Fruit fly (Drosophila melanogaster) whole organism, embryonic: ENCODE measurements around the gene gro.

ENCODE experiments used
- CG11398 ChIP-seq: fragments of 200-800 bp; sonication (Bioruptor generic); optimal IDR thresholded peaks from 2 replicates; lab custom pipeline; 2016; ENCODE audit warnings: missing biosample characterization, missing genetic modification characterization
- CG14014 ChIP-seq: fragments of 200-800 bp; sonication (Bioruptor generic); IDR thresholded peaks from 2 replicates; pipeline ENCODE4 v1.3.6; 2022; ENCODE audit warnings: missing biosample characterization, missing genetic modification characterization
- CG14667 ChIP-seq: fragments of 200-800 bp; sonication (Bioruptor generic); IDR thresholded peaks from 2 replicates; pipeline ENCODE4 v1.3.6; 2022; ENCODE audit warnings: missing biosample characterization, missing genetic modification characterization
- CG14860 ChIP-seq: fragments of 200-800 bp; sonication (Bioruptor generic); IDR thresholded peaks from 3 replicates; pipeline ENCODE4 v1.3.6; 2022; ENCODE audit warnings: missing biosample characterization, missing genetic modification characterization; ENCODE audit not compliant: partially characterized antibody
- CG15479 ChIP-seq: fragments of 200-800 bp; sonication (Bioruptor generic); optimal IDR thresholded peaks from 3 replicates; lab custom pipeline; 2019; ENCODE audit warnings: missing biosample characterization, mild to moderate bottlenecking, missing genetic modification characterization, moderate library complexity
- CG17829 ChIP-seq: fragments of 200-800 bp; optimal IDR thresholded peaks from 2 replicates; lab custom pipeline; 2019; ENCODE audit warnings: missing biosample characterization, mild to moderate bottlenecking, missing genetic modification characterization, moderate library complexity
- CG1832 ChIP-seq: fragments of 200-800 bp; sonication (Bioruptor generic); optimal IDR thresholded peaks from 2 replicates; lab custom pipeline; 2017; ENCODE audit warnings: missing biosample characterization, mild to moderate bottlenecking, missing genetic modification characterization, inconsistent platforms
- CG18476 ChIP-seq: fragments of 200-800 bp; sonication (Bioruptor generic); optimal IDR thresholded peaks from 2 replicates; lab custom pipeline; 2016; ENCODE audit warnings: missing biosample characterization, mild to moderate bottlenecking, missing genetic modification characterization
- CG2199 ChIP-seq: fragments of 200-800 bp; sonication (Bioruptor generic); IDR thresholded peaks from 3 replicates; pipeline ENCODE4 v1.3.6; 2022; ENCODE audit warnings: missing biosample characterization, missing genetic modification characterization
- CG3407 ChIP-seq: fragments of 200-800 bp; sonication (Bioruptor generic); optimal IDR thresholded peaks from 2 replicates; lab custom pipeline; 2018; ENCODE audit warnings: missing biosample characterization, mild to moderate bottlenecking, missing genetic modification characterization
- CG34422 ChIP-seq: fragments of 200-800 bp; sonication (Bioruptor generic); IDR thresholded peaks from 3 replicates; pipeline ENCODE4 v1.3.6; 2022; ENCODE audit warnings: missing biosample characterization, missing genetic modification characterization
- CG3847 ChIP-seq: fragments of 200-800 bp; sonication (Bioruptor generic); IDR thresholded peaks from 2 replicates; pipeline ENCODE4 v1.3.6; 2022; ENCODE audit warnings: missing biosample characterization, missing genetic modification characterization
- CG4617 ChIP-seq: fragments of 200-800 bp; sonication (Bioruptor generic); optimal IDR thresholded peaks from 3 replicates; lab custom pipeline; 2016; ENCODE audit warnings: missing biosample characterization, missing genetic modification characterization, borderline replicate concordance
- CG4854 ChIP-seq: fragments of 200-800 bp; sonication (Bioruptor generic); optimal IDR thresholded peaks from 2 replicates; lab custom pipeline; 2016; ENCODE audit warnings: missing biosample characterization, missing genetic modification characterization, inconsistent platforms
- CG5180 ChIP-seq: fragments of 200-800 bp; sonication (Bioruptor generic); optimal IDR thresholded peaks from 3 replicates; lab custom pipeline; 2017; ENCODE audit warnings: missing biosample characterization, missing genetic modification characterization, mild to moderate bottlenecking, moderate library complexity, missing genetic modification reagents
- CG5953 ChIP-seq: fragments of 200-800 bp; sonication (Bioruptor generic); IDR thresholded peaks from 2 replicates; pipeline ENCODE4 v1.3.6; 2022; ENCODE audit warnings: missing biosample characterization, missing genetic modification characterization
- CG6854 ChIP-seq: fragments of 200-800 bp; sonication (Bioruptor generic); optimal IDR thresholded peaks from 3 replicates; lab custom pipeline; 2017; ENCODE audit warnings: missing biosample characterization, mild to moderate bottlenecking, missing genetic modification characterization
- CG7372 ChIP-seq: fragments of 200-800 bp; sonication (Bioruptor generic); IDR thresholded peaks from 2 replicates; pipeline ENCODE4 v1.3.6; 2022; ENCODE audit warnings: missing biosample characterization, missing genetic modification characterization
- CG7987 ChIP-seq: fragments of 200-800 bp; sonication (Bioruptor generic); optimal IDR thresholded peaks from 2 replicates; lab custom pipeline; 2018; ENCODE audit warnings: missing biosample characterization, mild to moderate bottlenecking, missing genetic modification characterization, moderate library complexity
- CG8944 ChIP-seq: fragments of 200-800 bp; sonication (Bioruptor generic); optimal IDR thresholded peaks from 3 replicates; lab custom pipeline; 2016; ENCODE audit warnings: missing biosample characterization, missing genetic modification characterization
- CG9437 ChIP-seq: fragments of 200-800 bp; sonication (Bioruptor generic); optimal IDR thresholded peaks from 2 replicates; lab custom pipeline; 2018; ENCODE audit warnings: missing biosample characterization, mild to moderate bottlenecking, missing genetic modification characterization
- CG9817 ChIP-seq: fragments of 200-800 bp; sonication (Bioruptor generic); optimal IDR thresholded peaks from 2 replicates; lab custom pipeline; 2018; ENCODE audit warnings: missing biosample characterization, mild to moderate bottlenecking, missing genetic modification characterization, moderate library complexity
- CG9876 ChIP-seq: fragments of 200-800 bp; sonication (Bioruptor generic); optimal IDR thresholded peaks from 2 replicates; lab custom pipeline; 2016; ENCODE audit warnings: missing biosample characterization, missing genetic modification characterization
- CHES-1-like ChIP-seq: fragments of 200-800 bp; sonication (Bioruptor generic); optimal IDR thresholded peaks from 2 replicates; lab custom pipeline; 2016; ENCODE audit warnings: missing biosample characterization, missing genetic modification characterization
- HLH4C ChIP-seq: fragments of 200-800 bp; sonication (Bioruptor generic); IDR thresholded peaks from 3 replicates; pipeline ENCODE4 v1.3.6; 2022; ENCODE audit warnings: missing biosample characterization, missing genetic modification characterization; ENCODE audit not compliant: partially characterized antibody
- HmgD ChIP-seq: fragments of 200-800 bp; sonication (Bioruptor generic); optimal IDR thresholded peaks from 3 replicates; lab custom pipeline; 2016; ENCODE audit warnings: missing biosample characterization, missing genetic modification characterization
- Hmx ChIP-seq: fragments of 200-800 bp; sonication (Bioruptor generic); optimal IDR thresholded peaks from 2 replicates; lab custom pipeline; 2016; ENCODE audit warnings: missing biosample characterization, missing genetic modification characterization
- Hr39 ChIP-seq: fragments of >200 bp; optimal IDR thresholded peaks from 2 replicates; lab custom pipeline; 2017
- Nf-YB ChIP-seq: fragments of 200-800 bp; sonication (Bioruptor generic); optimal IDR thresholded peaks from 3 replicates; lab custom pipeline; 2019; ENCODE audit warnings: missing biosample characterization, mild to moderate bottlenecking, missing genetic modification characterization, moderate library complexity
- Six4 ChIP-seq: fragments of 200-800 bp; sonication (Bioruptor generic); optimal IDR thresholded peaks from 2 replicates; lab custom pipeline; 2016; ENCODE audit warnings: missing biosample characterization, missing genetic modification characterization
- ac ChIP-seq: fragments of 200-800 bp; sonication (Bioruptor generic); optimal IDR thresholded peaks from 3 replicates; lab custom pipeline; 2017; ENCODE audit warnings: missing biosample characterization, mild to moderate bottlenecking, missing genetic modification characterization
- al ChIP-seq: fragments of 200-800 bp; sonication (Bioruptor generic); IDR thresholded peaks from 2 replicates; pipeline ENCODE4 v1.3.6; 2022; ENCODE audit warnings: missing biosample characterization, missing genetic modification characterization
- ci ChIP-seq: fragments of 200-800 bp; sonication (Bioruptor generic); IDR thresholded peaks from 3 replicates; pipeline ENCODE4 v1.3.6; 2022; ENCODE audit warnings: missing biosample characterization, missing genetic modification characterization
- corto ChIP-seq: fragments of 200-800 bp; sonication (Bioruptor generic); optimal IDR thresholded peaks from 2 replicates; lab custom pipeline; 2016; ENCODE audit warnings: missing biosample characterization, mild to moderate bottlenecking, missing genetic modification characterization, moderate library complexity
- fd96Cb ChIP-seq: fragments of 200-800 bp; sonication (Bioruptor generic); optimal IDR thresholded peaks from 2 replicates; lab custom pipeline; 2018; ENCODE audit warnings: missing biosample characterization, mild to moderate bottlenecking, missing genetic modification characterization, moderate library complexity
- gcm ChIP-seq: fragments of 200-800 bp; sonication (Bioruptor generic); optimal IDR thresholded peaks from 2 replicates; lab custom pipeline; 2019; ENCODE audit warnings: missing biosample characterization, mild to moderate bottlenecking, missing genetic modification characterization, moderate library complexity
- gcm2 ChIP-seq: fragments of 200-800 bp; sonication (Bioruptor generic); optimal IDR thresholded peaks from 2 replicates; lab custom pipeline; 2016; ENCODE audit warnings: missing biosample characterization, missing genetic modification characterization
- grn ChIP-seq: fragments of 200-800 bp; sonication (Bioruptor generic); optimal IDR thresholded peaks from 3 replicates; lab custom pipeline; 2017; ENCODE audit warnings: missing biosample characterization, missing genetic modification characterization
- gsb ChIP-seq: fragments of 200-800 bp; sonication (Bioruptor generic); IDR thresholded peaks from 2 replicates; pipeline ENCODE4 v1.3.6; 2022; ENCODE audit warnings: missing biosample characterization, missing genetic modification characterization
- her ChIP-seq: fragments of 200-800 bp; sonication (Bioruptor generic); optimal IDR thresholded peaks from 2 replicates; lab custom pipeline; 2016; ENCODE audit warnings: missing biosample characterization, missing genetic modification characterization
- inv ChIP-seq: fragments of 200-800 bp; sonication (Bioruptor generic); IDR thresholded peaks from 2 replicates; pipeline ENCODE4 v1.3.6; 2022; ENCODE audit warnings: missing biosample characterization, missing genetic modification characterization; ENCODE audit not compliant: partially characterized antibody
- ken ChIP-seq: fragments of 200-800 bp; sonication (Bioruptor generic); IDR thresholded peaks from 3 replicates; pipeline ENCODE4 v1.3.6; 2022; ENCODE audit warnings: missing biosample characterization, missing genetic modification characterization
- onecut ChIP-seq: fragments of 200-800 bp; sonication (Bioruptor generic); IDR thresholded peaks from 2 replicates; pipeline ENCODE4 v1.3.6; 2022; ENCODE audit warnings: missing biosample characterization, missing genetic modification characterization
- pita ChIP-seq: fragments of 200-800 bp; sonication (Bioruptor generic); optimal IDR thresholded peaks from 2 replicates; lab custom pipeline; 2017; ENCODE audit warnings: missing biosample characterization, mild to moderate bottlenecking, missing genetic modification characterization
- repo ChIP-seq: fragments of 200-800 bp; sonication (Bioruptor generic); optimal IDR thresholded peaks from 2 replicates; lab custom pipeline; 2016; ENCODE audit warnings: missing biosample characterization, missing genetic modification characterization
- sc ChIP-seq, 3 experiments: fragments of >200 bp in 2 of 3; fragments of 200-800 bp in 1 of 3; sonication (Bioruptor generic) in 1 of 3; optimal IDR thresholded peaks; 2 replicates in 2 of 3; 3 replicates in 1 of 3; lab custom pipeline; 2017; ENCODE audit warnings: mild to moderate bottlenecking in 1 of 3, missing biosample characterization in 1 of 3, missing genetic modification characterization in 1 of 3, missing genetic modification reagents in 1 of 3
- sug ChIP-seq: fragments of 200-800 bp; optimal IDR thresholded peaks from 2 replicates; lab custom pipeline; 2019; ENCODE audit warnings: missing biosample characterization, mild to moderate bottlenecking, missing genetic modification characterization, moderate library complexity
- tna ChIP-seq: fragments of 200-800 bp; sonication (Bioruptor generic); IDR thresholded peaks from 2 replicates; pipeline ENCODE4 v1.3.6; 2022; ENCODE audit warnings: missing biosample characterization, missing genetic modification characterization; ENCODE audit not compliant: partially characterized antibody
- trem ChIP-seq: fragments of 200-800 bp; optimal IDR thresholded peaks from 3 replicates; lab custom pipeline; 2019; ENCODE audit warnings: missing biosample characterization, mild to moderate bottlenecking, missing genetic modification characterization, moderate library complexity
- tup ChIP-seq: fragments of 200-800 bp; sonication (Bioruptor generic); optimal IDR thresholded peaks from 2 replicates; lab custom pipeline; 2016; ENCODE audit warnings: missing biosample characterization, mild to moderate bottlenecking, missing genetic modification characterization, moderate library complexity

The gro gene

DNA sequence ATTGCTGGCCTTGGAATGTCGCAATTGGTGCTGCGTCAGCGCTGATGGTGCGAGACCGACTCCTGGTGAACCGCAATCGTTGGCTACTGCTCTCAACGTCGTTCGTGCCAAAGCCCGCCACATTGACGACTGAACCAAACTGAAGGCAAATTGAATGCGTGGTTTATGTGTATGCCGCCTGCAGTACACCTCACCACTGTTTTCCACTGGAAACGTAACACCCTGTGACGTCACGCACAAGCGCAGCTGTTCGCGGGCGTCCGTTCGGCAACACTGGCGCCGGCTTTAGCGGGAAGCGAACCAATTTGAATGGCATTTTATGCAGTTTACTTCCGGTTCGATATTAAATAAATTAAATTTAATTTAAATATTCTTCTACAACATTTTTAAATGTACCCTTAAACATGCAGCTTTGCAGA, 13.7 kb downstream of the gro start, which contains the start of gene Cmpk (continued):
- TF ChIP-seq CG14667 (peak; percentile 20; the same call in 1 of the 2 replicates), sc (optimal IDR thresholded peaks at IDR 0.05; lab: Kevin White, UChicago) (no peak), sc (GFP tag; optimal IDR thresholded peaks at IDR 0.05; lab: Kevin White, UChicago) (peak; percentile 71), CG9876 (GFP tag; lab: Kevin White, UChicago) (peak; percentile 3), CG7987 (GFP tag; lab: Kevin White, UChicago) (peak; percentile 90), CG18476 (no peak), CG34422 (GFP tag; lab: Robert Waterston, UW) (peak; percentile 87; the same call in 2 of the 3 replicates), repo (GFP tag; lab: Kevin White, UChicago) (no peak), CHES-1-like (GFP tag; lab: Kevin White, UChicago) (peak; percentile 44), al (GFP tag; lab: Robert Waterston, UW) (no peak), pita (no peak), CG17829 (tag; lab: Kevin White, UChicago) (peak; percentile 57), corto (GFP tag; lab: Kevin White, UChicago) (peak; percentile 80), CG4617 (peak; percentile 69), CG3847 (GFP tag; lab: Robert Waterston, UW) (0 out of 2 replicates have a peak, but pooled peaks have one; percentile 52), Hmx (no peak), Six4 (peak; percentile 60), Hr39 (lab: Kevin White, UChicago) (no peak), tna (GFP tag; lab: Robert Waterston, UW) (0 out of 2 replicates have a peak, but pooled peaks have one; percentile 28), tup (GFP tag; lab: Kevin White, UChicago) (peak; percentile 46), gsb (GFP tag; lab: Robert Waterston, UW) (no peak), ci (GFP tag; lab: Robert Waterston, UW) (peak; percentile 95), CG5180 (peak; percentile 49), trem (tag; lab: Kevin White, UChicago) (peak; percentile 57), ken (GFP tag; lab: Robert Waterston, UW) (0 out of 3 replicates have a peak, but pooled peaks have one; percentile 23), gcm2 (peak; percentile 3), CG15479 (GFP tag; lab: Kevin White, UChicago) (peak; percentile 36), CG1832 (GFP tag; lab: Kevin White, UChicago) (no peak), HLH4C (GFP tag; lab: Robert Waterston, UW) (no peak), CG9437 (GFP tag; lab: Kevin White, UChicago) (peak; percentile 97), sug (tag; lab: Kevin White, UChicago) (peak; percentile 69), inv (GFP tag; lab: Robert Waterston, UW) (no peak), Nf-YB (GFP tag; lab: Kevin White, UChicago) (peak; percentile 62), CG8944 (peak; percentile 40), CG3407 (GFP tag; lab: Kevin White, UChicago) (peak; percentile 63), fd96Cb (tag; lab: Kevin White, UChicago) (no peak), ac (peak; percentile 58), HmgD (no peak), CG4854 (GFP tag; lab: Kevin White, UChicago) (peak; percentile 16), gcm (GFP tag; lab: Kevin White, UChicago) (peak; percentile 67), CG2199 (GFP tag; lab: Robert Waterston, UW) (no peak), CG14014 (GFP tag; lab: Robert Waterston, UW) (no peak; the same call in 1 of the 2 replicates), her (peak; percentile 42), grn (GFP tag; lab: Kevin White, UChicago) (no peak), CG7372 (GFP tag; lab: Robert Waterston, UW) (peak; percentile 29; the same call in 1 of the 2 replicates), CG11398 (GFP tag; lab: Kevin White, UChicago) (peak; percentile 23), CG5953 (GFP tag; lab: Robert Waterston, UW) (peak; percentile 58), CG14860 (GFP tag; lab: Robert Waterston, UW) (no peak), onecut (peak; percentile 65), CG9817 (tag; lab: Kevin White, UChicago) (peak; percentile 50), CG6854 (GFP tag; lab: Kevin White, UChicago) (peak; percentile 74)
